Worm (Caenorhabditis elegans) whole organism, young adult: Measurements from ENCODE around the gene M70.2.
"Not testable (repeated sequence)": the region's sequence is repeated elsewhere in the genome, so short reads cannot be mapped to it uniquely, and the experiment has no call there.

Experiments used
- C06A6.2 ChIP-seq: fragments of 200-800 bp; sonication (Bioruptor generic); conservative IDR thresholded peaks from 2 replicates; pipeline ENCODE4 v1.3.6; 2022; ENCODE audit warnings: missing genetic modification characterization, missing compliant biosample characterization
- C17E4.6 ChIP-seq: fragments of 200-800 bp; sonication (Bioruptor generic); IDR thresholded peaks from 2 replicates; pipeline ENCODE4 v1.3.6; 2022; ENCODE audit warnings: missing genetic modification reagents, missing genetic modification characterization, missing compliant biosample characterization
- D2030.7 ChIP-seq: fragments of 200-800 bp; sonication (Bioruptor generic); IDR thresholded peaks from 2 replicates; pipeline ENCODE4 v1.3.6; 2022; ENCODE audit warnings: missing genetic modification reagents, missing genetic modification characterization, missing compliant biosample characterization
- F22D6.2 ChIP-seq: sonication (generic microtip); optimal IDR thresholded peaks from 2 replicates; lab custom pipeline; 2016; ENCODE audit warnings: mild to moderate bottlenecking, missing genetic modification characterization, missing compliant biosample characterization
- F57C9.4 ChIP-seq: sonication (generic microtip); optimal IDR thresholded peaks from 2 replicates; lab custom pipeline; 2017; ENCODE audit warnings: mild to moderate bottlenecking, missing genetic modification characterization, missing compliant biosample characterization
- K12H6.12 ChIP-seq: fragments of 200-800 bp; sonication (Bioruptor generic); optimal IDR thresholded peaks from 2 replicates; lab custom pipeline; 2018; ENCODE audit warnings: mild to moderate bottlenecking, missing genetic modification characterization, missing compliant biosample characterization
- ZK185.1 ChIP-seq: sonication (generic microtip); optimal IDR thresholded peaks from 2 replicates; lab custom pipeline; 2016; ENCODE audit warnings: mild to moderate bottlenecking, missing genetic modification characterization, missing compliant biosample characterization; ENCODE audit not compliant: poor library complexity, severe bottlenecking
- aptf-2 ChIP-seq: fragments of 200-800 bp; sonication (Bioruptor generic); conservative IDR thresholded peaks from 2 replicates; pipeline ENCODE4 v1.3.6; 2022; ENCODE audit warnings: missing genetic modification reagents, missing genetic modification characterization, missing compliant biosample characterization
- bed-2 ChIP-seq: fragments of 200-800 bp; sonication (Bioruptor generic); IDR thresholded peaks from 2 replicates; pipeline ENCODE4 v1.3.6; 2022; ENCODE audit warnings: missing genetic modification reagents, missing genetic modification characterization, missing compliant biosample characterization
- cebp-1 ChIP-seq, 2 experiments: fragments of 200-800 bp in 1 of 2; sonication (Bioruptor generic) in 1 of 2; sonication (generic microtip) in 1 of 2; IDR thresholded peaks in 1 of 2; optimal IDR thresholded peaks in 1 of 2; 2 replicates each; pipeline versions ENCODE4 v1.3.6 to Lab custom; 2017 to 2022; ENCODE audit warnings: missing compliant biosample characterization in 2 of 2, missing genetic modification characterization in 2 of 2, mild to moderate bottlenecking in 1 of 2, missing genetic modification reagents in 1 of 2, moderate library complexity in 1 of 2
- dpff-1 ChIP-seq: sonication (generic microtip); optimal IDR thresholded peaks from 2 replicates; lab custom pipeline; 2017; ENCODE audit warnings: mild to moderate bottlenecking, missing genetic modification characterization, missing compliant biosample characterization
- egl-18 ChIP-seq: fragments of 200-800 bp; sonication (Bioruptor generic); IDR thresholded peaks from 2 replicates; pipeline ENCODE4 v1.3.6; 2022; ENCODE audit warnings: missing genetic modification reagents, missing genetic modification characterization, missing compliant biosample characterization
- egl-44 ChIP-seq: fragments of 200-800 bp; sonication (Bioruptor generic); IDR thresholded peaks from 2 replicates; pipeline ENCODE4 v1.3.6; 2022; ENCODE audit warnings: missing genetic modification reagents, missing genetic modification characterization, missing compliant biosample characterization
- ekl-4 ChIP-seq: fragments of 200-800 bp; sonication (Bioruptor generic); IDR thresholded peaks from 2 replicates; pipeline ENCODE4 v1.3.6; 2022; ENCODE audit warnings: missing genetic modification reagents, missing genetic modification characterization, missing compliant biosample characterization
- him-1 ChIP-seq: sonication (generic microtip); optimal IDR thresholded peaks from 2 replicates; lab custom pipeline; 2016; ENCODE audit warnings: missing genotype, missing genetic modification reagents, missing genetic modification characterization, missing compliant biosample characterization
- hsf-1 ChIP-seq: fragments of 200-800 bp; sonication (Bioruptor generic); IDR thresholded peaks from 2 replicates; pipeline ENCODE4 v1.3.6; 2022; ENCODE audit warnings: missing genetic modification reagents, missing genetic modification characterization, missing compliant biosample characterization
- lin-54 ChIP-seq: fragments of 200-800 bp; sonication (Bioruptor generic); optimal IDR thresholded peaks from 2 replicates; lab custom pipeline; 2018; ENCODE audit warnings: mild to moderate bottlenecking, missing genetic modification characterization, missing compliant biosample characterization
- mes-4 ChIP-seq: sonication (generic microtip); optimal IDR thresholded peaks from 2 replicates; lab custom pipeline; 2016; ENCODE audit warnings: missing genotype, missing genetic modification characterization, missing compliant biosample characterization
- nfya-1 ChIP-seq: sonication (generic microtip); optimal IDR thresholded peaks from 2 replicates; lab custom pipeline; 2017; ENCODE audit warnings: antibody characterized with exemption, missing compliant biosample characterization, missing genetic modification characterization, borderline replicate concordance; ENCODE audit not compliant: insufficient read depth
- repo-1 ChIP-seq: sonication (generic microtip); optimal IDR thresholded peaks from 2 replicates; lab custom pipeline; 2017; ENCODE audit warnings: mild to moderate bottlenecking, missing genetic modification characterization, missing compliant biosample characterization
- sdz-38 ChIP-seq: sonication (generic microtip); optimal IDR thresholded peaks from 2 replicates; lab custom pipeline; 2016; ENCODE audit warnings: missing genotype, missing genetic modification characterization, missing compliant biosample characterization
- snpc-1.3 ChIP-seq: sonication (generic microtip); optimal IDR thresholded peaks from 2 replicates; lab custom pipeline; 2017; ENCODE audit warnings: missing genetic modification characterization, mild to moderate bottlenecking, missing compliant biosample characterization, antibody characterized with exemption, moderate library complexity, missing genotype, missing genetic modification reagents; ENCODE audit not compliant: insufficient read depth
- tbx-9 ChIP-seq: sonication (generic microtip); optimal IDR thresholded peaks from 2 replicates; lab custom pipeline; 2016; ENCODE audit warnings: borderline replicate concordance, missing genetic modification characterization, inconsistent platforms, missing compliant biosample characterization
- zfh-2 ChIP-seq: fragments of 200-800 bp; sonication (Bioruptor generic); conservative IDR thresholded peaks from 2 replicates; pipeline ENCODE4 v1.3.6; 2022; ENCODE audit warnings: missing genetic modification reagents, missing genetic modification characterization, missing compliant biosample characterization
- ztf-25 ChIP-seq: fragments of 200-800 bp; sonication (Bioruptor generic); IDR thresholded peaks from 2 replicates; pipeline ENCODE4 v1.3.6; 2022; ENCODE audit warnings: missing genetic modification reagents, missing genetic modification characterization, missing compliant biosample characterization
- ztf-6 ChIP-seq: fragments of 200-800 bp; sonication (Bioruptor generic); IDR thresholded peaks from 2 replicates; pipeline ENCODE4 v1.3.6; 2022; ENCODE audit warnings: missing genetic modification reagents, missing genetic modification characterization, missing compliant biosample characterization

The M70.2 gene

ce11 chrIV:2242349-2243088 is at the start of gene M70.2, which contains the start of gene M70.3:
Gene M70.2 (plus strand): TSS chrIV:2243038.
Gene M70.3 (minus strand): TSS chrIV:2242449.
- no peak for TF ChIP-seq bed-2 (GFP tag; lab: Robert Waterston, UW)
- TF ChIP-seq him-1, result no peak
- no peak for TF ChIP-seq C17E4.6 (GFP tag; lab: Robert Waterston, UW)

ce11 chrIV:2193558-2193957 is 49.3 kb upstream of the M70.2 start:
- TF ChIP-seq aptf-2, result no peak
- no peak for TF ChIP-seq D2030.7 (GFP tag; lab: Robert Waterston, UW)
- no peak for TF ChIP-seq mes-4 (tag; lab: Kevin White, UChicago)
- no peak for TF ChIP-seq lin-54
- no peak for TF ChIP-seq ekl-4 (GFP tag; lab: Robert Waterston, UW)
- no peak for TF ChIP-seq cebp-1 (GFP tag; IDR thresholded peaks at IDR 0.05; lab: Robert Waterston, UW)
- TF ChIP-seq cebp-1 (tag; optimal IDR thresholded peaks at IDR 0.05; lab: Kevin White, UChicago), result no peak
- no peak for TF ChIP-seq nfya-1 (tag; lab: Kevin White, UChicago)
- TF ChIP-seq, all 124 proteins: peak for 0

ce11 chrIV:2195598-2195997 is 47.2 kb upstream of the M70.2 start:
- no peak for TF ChIP-seq egl-44 (GFP tag; lab: Robert Waterston, UW)
- TF ChIP-seq mes-4 (tag; lab: Kevin White, UChicago), result no peak
- no peak for TF ChIP-seq C06A6.2
- TF ChIP-seq, all 124 proteins: peak for 0

ce11 chrIV:2198741-2199140 is 44.1 kb upstream of the M70.2 start, which contains the start of gene Y71G10AR.4:
Gene Y71G10AR.4 (plus strand): TSS chrIV:2199041.
- TF ChIP-seq snpc-1.3 (no peak), tbx-9 (tag; lab: Kevin White, UChicago) (no peak), mes-4 (tag; lab: Kevin White, UChicago) (no peak), egl-18 (no peak), sdz-38 (tag; lab: Kevin White, UChicago) (no peak), repo-1 (tag; lab: Kevin White, UChicago) (no peak), aptf-2 (no peak)
- TF ChIP-seq, all 124 proteins: peak for 0

ce11 chrIV:2216756-2217155 is 26.1 kb upstream of the M70.2 start, which contains the start of gene T04C4.3:
Gene T04C4.3 (minus strand): TSS chrIV:2216856.
- TF ChIP-seq ZK185.1 (tag; lab: Kevin White, UChicago); F57C9.4 (tag; lab: Kevin White, UChicago); ztf-6 (GFP tag; lab: Robert Waterston, UW): not testable (repeated sequence)

- TF ChIP-seq F22D6.2 (tag; lab: Kevin White, UChicago), result no peak
- no peak for TF ChIP-seq lin-54
- TF ChIP-seq snpc-1.3, result no peak
- TF ChIP-seq nfya-1 (tag; lab: Kevin White, UChicago), result no peak
- TF ChIP-seq zfh-2 (GFP tag; lab: Robert Waterston, UW), result peak; percentile 85
- 0 out of 2 replicates have a peak, but pooled peaks have one; percentile 19 for TF ChIP-seq hsf-1
- TF ChIP-seq ztf-25 (GFP tag; lab: Robert Waterston, UW), result no peak
- no peak for TF ChIP-seq dpff-1 (tag; lab: Kevin White, UChicago)
- no peak for TF ChIP-seq K12H6.12 (tag; lab: Kevin White, UChicago)
Measured at ce11 chrIV:2217260-2217659, 25.6 kb upstream of the M70.2 start.
